Worm (Caenorhabditis elegans): ENCODE data around the gene ZK512.10.

DNA sequence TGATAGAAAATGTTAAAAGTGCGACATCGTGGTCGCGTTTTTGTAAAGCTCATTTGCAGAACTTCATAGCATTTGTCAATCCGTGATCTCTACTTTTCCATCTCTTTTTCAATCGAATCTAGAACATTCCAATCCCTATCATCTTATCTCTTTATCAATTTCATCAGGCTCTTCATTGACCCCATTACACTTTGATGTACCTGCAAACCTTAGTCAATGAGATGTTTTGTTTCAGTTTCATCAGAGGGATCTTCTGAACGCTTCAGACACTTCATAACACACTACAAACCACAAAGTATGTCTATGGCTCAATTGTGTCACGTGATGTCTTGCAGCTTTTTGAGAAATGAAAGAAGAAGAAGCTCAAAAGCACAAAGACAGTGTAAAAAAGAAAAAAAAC is 47.6 kb upstream of the ZK512.10 start:
- no peak for TF ChIP-seq fkh-10 (GFP tag; optimal IDR thresholded peaks at IDR 0.05)
- TF ChIP-seq aly-2 (tag; optimal IDR thresholded peaks at IDR 0.05), result no peak
- TF ChIP-seq mdl-1 (tag; optimal IDR thresholded peaks at IDR 0.05), result no peak
- TF ChIP-seq lin-39 (tag; optimal IDR thresholded peaks at IDR 0.05), result no peak
